Worm (Caenorhabditis elegans) whole organism, late embryonic: ENCODE measurements around the gene abts-2.
A peak's percentile ranks its signal among the peaks of the same experiment; 100 is the strongest.

Experiments used
- C08G9.2 ChIP-seq: sonication (generic microtip); optimal IDR thresholded peaks from 2 replicates; lab custom pipeline; 2016; ENCODE audit warnings: mild to moderate bottlenecking, missing genetic modification characterization, moderate library complexity, missing compliant biosample characterization
- C38D4.7 ChIP-seq: fragments of 200-800 bp; sonication (Bioruptor generic); optimal IDR thresholded peaks from 2 replicates; lab custom pipeline; 2018; ENCODE audit warnings: mild to moderate bottlenecking, missing genetic modification characterization, moderate library complexity, missing compliant biosample characterization
- F13H6.1 ChIP-seq: sonication (generic microtip); optimal IDR thresholded peaks from 2 replicates; lab custom pipeline; 2016; ENCODE audit warnings: missing genetic modification characterization, missing compliant biosample characterization
- K02D7.2 ChIP-seq: sonication (generic microtip); optimal IDR thresholded peaks from 2 replicates; lab custom pipeline; 2017; ENCODE audit warnings: mild to moderate bottlenecking, missing genetic modification characterization, missing compliant biosample characterization
- Y22D7AL.16 ChIP-seq: sonication (generic microtip); optimal IDR thresholded peaks from 2 replicates; lab custom pipeline; 2016; ENCODE audit warnings: missing genetic modification characterization, missing compliant biosample characterization
- ahr-1 ChIP-seq: sonication (generic microtip); optimal IDR thresholded peaks from 2 replicates; lab custom pipeline; 2016; ENCODE audit warnings: missing genetic modification characterization, missing compliant biosample characterization
- ama-1 ChIP-seq: fragments of 150-350 bp; optimal IDR thresholded peaks from 2 replicates; lab custom pipeline; 2014
- ceh-18 ChIP-seq: sonication (generic microtip); optimal IDR thresholded peaks from 2 replicates; lab custom pipeline; 2016; ENCODE audit warnings: missing genetic modification characterization, missing compliant biosample characterization
- ceh-19 ChIP-seq: fragments of 200-800 bp; sonication (Bioruptor generic); optimal IDR thresholded peaks from 2 replicates; lab custom pipeline; 2018; ENCODE audit warnings: mild to moderate bottlenecking, missing genetic modification characterization, missing compliant biosample characterization
- ceh-2 ChIP-seq: sonication (generic microtip); optimal IDR thresholded peaks from 2 replicates; lab custom pipeline; 2016; ENCODE audit warnings: missing genotype, missing genetic modification characterization, missing compliant biosample characterization
- ceh-22 ChIP-seq: sonication (generic microtip); optimal IDR thresholded peaks from 2 replicates; lab custom pipeline; 2017; ENCODE audit warnings: missing biosample characterization, missing genetic modification characterization
- ceh-31 ChIP-seq: sonication (generic microtip); optimal IDR thresholded peaks from 2 replicates; lab custom pipeline; 2016; ENCODE audit warnings: missing genetic modification characterization, missing compliant biosample characterization
- ceh-34 ChIP-seq: sonication (generic microtip); optimal IDR thresholded peaks from 2 replicates; lab custom pipeline; 2016; ENCODE audit warnings: mild to moderate bottlenecking, missing genetic modification characterization, missing compliant biosample characterization
- ceh-45 ChIP-seq: fragments of 200-800 bp; sonication (Bioruptor generic); IDR thresholded peaks from 2 replicates; pipeline ENCODE4 v1.3.6; 2022; ENCODE audit warnings: missing genetic modification reagents, missing genetic modification characterization, missing compliant biosample characterization
- ceh-48 ChIP-seq: sonication (generic microtip); optimal IDR thresholded peaks from 2 replicates; lab custom pipeline; 2016; ENCODE audit warnings: missing genetic modification characterization, inconsistent platforms, missing compliant biosample characterization
- ceh-9 ChIP-seq: sonication (generic microtip); optimal IDR thresholded peaks from 2 replicates; lab custom pipeline; 2016; ENCODE audit warnings: mild to moderate bottlenecking, missing genetic modification characterization, inconsistent platforms, missing compliant biosample characterization
- dmd-4 ChIP-seq: sonication (generic microtip); optimal IDR thresholded peaks from 2 replicates; lab custom pipeline; 2016; ENCODE audit warnings: borderline replicate concordance, missing genetic modification characterization, missing compliant biosample characterization
- dve-1 ChIP-seq: sonication (generic microtip); optimal IDR thresholded peaks from 2 replicates; lab custom pipeline; 2017; ENCODE audit warnings: antibody characterized with exemption, mild to moderate bottlenecking, missing genetic modification characterization, missing compliant biosample characterization
- elt-4 ChIP-seq: sonication (generic microtip); optimal IDR thresholded peaks from 2 replicates; lab custom pipeline; 2016; ENCODE audit warnings: missing genetic modification characterization, missing compliant biosample characterization
- eyg-1 ChIP-seq: sonication (generic microtip); optimal IDR thresholded peaks from 2 replicates; lab custom pipeline; 2016; ENCODE audit warnings: missing genotype, missing genetic modification characterization, missing compliant biosample characterization
- fax-1 ChIP-seq: sonication (generic microtip); optimal IDR thresholded peaks from 2 replicates; lab custom pipeline; 2016; ENCODE audit warnings: missing genotype, missing genetic modification characterization, missing compliant biosample characterization
- fkh-10 ChIP-seq: fragments of 150-350 bp; optimal IDR thresholded peaks from 2 replicates; lab custom pipeline; 2014; ENCODE audit warnings: missing biosample characterization, missing genetic modification reagents, missing genetic modification characterization
- gmeb-2 ChIP-seq: sonication (generic microtip); optimal IDR thresholded peaks from 2 replicates; lab custom pipeline; 2016; ENCODE audit warnings: missing genetic modification characterization, inconsistent platforms, missing compliant biosample characterization
- hlh-30 ChIP-seq: sonication (generic microtip); optimal IDR thresholded peaks from 2 replicates; lab custom pipeline; 2017; ENCODE audit warnings: antibody characterized with exemption, missing genetic modification characterization, missing compliant biosample characterization; ENCODE audit not compliant: insufficient read depth
- hlh-6 ChIP-seq: sonication (generic microtip); optimal IDR thresholded peaks from 2 replicates; lab custom pipeline; 2016; ENCODE audit warnings: missing genotype, missing genetic modification characterization, missing compliant biosample characterization
- lim-6 ChIP-seq: sonication (generic microtip); optimal IDR thresholded peaks from 2 replicates; lab custom pipeline; 2016; ENCODE audit warnings: missing genetic modification characterization, missing compliant biosample characterization
- lin-11 ChIP-seq: fragments of 200-800 bp; sonication (Bioruptor generic); optimal IDR thresholded peaks from 2 replicates; lab custom pipeline; 2018; ENCODE audit warnings: mild to moderate bottlenecking, missing genetic modification characterization, missing compliant biosample characterization
- madf-2 ChIP-seq: sonication (generic microtip); optimal IDR thresholded peaks from 2 replicates; lab custom pipeline; 2017; ENCODE audit warnings: missing genetic modification characterization, missing compliant biosample characterization
- mec-3 ChIP-seq: sonication (generic microtip); optimal IDR thresholded peaks from 2 replicates; lab custom pipeline; 2016; ENCODE audit warnings: borderline replicate concordance, missing genetic modification characterization, missing compliant biosample characterization
- nfya-1 ChIP-seq: sonication (generic microtip); optimal IDR thresholded peaks from 2 replicates; lab custom pipeline; 2017; ENCODE audit warnings: missing genetic modification characterization, mild to moderate bottlenecking, missing compliant biosample characterization, antibody characterized with exemption, moderate library complexity
- nhr-232 ChIP-seq: sonication (generic microtip); optimal IDR thresholded peaks from 2 replicates; lab custom pipeline; 2016; ENCODE audit warnings: missing genetic modification characterization, missing compliant biosample characterization
- npax-4 ChIP-seq: sonication (generic microtip); optimal IDR thresholded peaks from 2 replicates; lab custom pipeline; 2016; ENCODE audit warnings: missing genetic modification characterization, missing compliant biosample characterization
- pat-9 ChIP-seq: fragments of 200-800 bp; sonication (Bioruptor generic); optimal IDR thresholded peaks from 2 replicates; lab custom pipeline; 2018; ENCODE audit warnings: mild to moderate bottlenecking, missing genetic modification characterization, moderate library complexity, missing compliant biosample characterization
- pax-1 ChIP-seq: fragments of 150-350 bp; optimal IDR thresholded peaks from 2 replicates; lab custom pipeline; 2014; ENCODE audit warnings: missing biosample characterization, missing genetic modification characterization
- pha-2 ChIP-seq: sonication (generic microtip); optimal IDR thresholded peaks from 2 replicates; lab custom pipeline; 2017; ENCODE audit warnings: mild to moderate bottlenecking, missing genetic modification characterization, missing compliant biosample characterization
- pha-4 ChIP-seq: fragments of 150-350 bp; optimal IDR thresholded peaks from 2 replicates; lab custom pipeline; 2018; ENCODE audit warnings: missing biosample characterization, missing genetic modification reagents, missing genetic modification characterization
- pros-1 ChIP-seq: fragments of 150-350 bp; optimal IDR thresholded peaks from 2 replicates; lab custom pipeline; 2014; ENCODE audit warnings: missing biosample characterization, missing genetic modification reagents, missing genetic modification characterization
- ref-2 ChIP-seq: sonication (generic microtip); optimal IDR thresholded peaks from 2 replicates; lab custom pipeline; 2016; ENCODE audit warnings: missing genetic modification characterization, missing compliant biosample characterization
- rnt-1 ChIP-seq: sonication (generic microtip); optimal IDR thresholded peaks from 2 replicates; lab custom pipeline; 2016; ENCODE audit warnings: missing genetic modification characterization, missing compliant biosample characterization
- sdc-2 ChIP-seq: sonication (generic microtip); optimal IDR thresholded peaks from 2 replicates; lab custom pipeline; 2016; ENCODE audit warnings: missing genotype, missing genetic modification characterization, missing compliant biosample characterization
- sox-2 ChIP-seq: fragments of 200-800 bp; sonication (Bioruptor generic); IDR thresholded peaks from 2 replicates; pipeline ENCODE4 v1.3.6; 2022; ENCODE audit warnings: missing genetic modification reagents, missing genetic modification characterization, missing compliant biosample characterization
- tbx-2 ChIP-seq: sonication (generic microtip); optimal IDR thresholded peaks from 2 replicates; lab custom pipeline; 2016; ENCODE audit warnings: missing genetic modification characterization, missing compliant biosample characterization
- ttx-3 ChIP-seq: sonication (generic microtip); optimal IDR thresholded peaks from 2 replicates; lab custom pipeline; 2016; ENCODE audit warnings: missing genetic modification reagents, missing genetic modification characterization, missing compliant biosample characterization
- unc-55 ChIP-seq: sonication (generic microtip); optimal IDR thresholded peaks from 2 replicates; lab custom pipeline; 2017; ENCODE audit warnings: missing biosample characterization, missing genetic modification reagents, missing genetic modification characterization
- zip-5 ChIP-seq: sonication (generic microtip); optimal IDR thresholded peaks from 2 replicates; lab custom pipeline; 2016; ENCODE audit warnings: missing genetic modification characterization, missing compliant biosample characterization

Gene abts-2

ce11 chrX:11576429-11577088 is 8.9 kb upstream of the abts-2 start:
- no peak for TF ChIP-seq gmeb-2 (tag; lab: Kevin White, UChicago)
- no peak for TF ChIP-seq ttx-3 (tag; lab: Kevin White, UChicago)
- TF ChIP-seq ama-1, result no peak
- TF ChIP-seq Y22D7AL.16 (tag; lab: Kevin White, UChicago), result no peak
- TF ChIP-seq unc-55 (GFP tag; lab: Kevin White, UChicago), result peak; percentile 78
- no peak for TF ChIP-seq pros-1 (tag; lab: Kevin White, UChicago)
- no peak for TF ChIP-seq hlh-6
- TF ChIP-seq ceh-45 (GFP tag; lab: Robert Waterston, UW), result no peak
- no peak for TF ChIP-seq ceh-2 (tag; lab: Kevin White, UChicago)
- TF ChIP-seq K02D7.2 (tag; lab: Kevin White, UChicago), result no peak
- TF ChIP-seq ceh-31 (tag; lab: Kevin White, UChicago), result no peak
- no peak for TF ChIP-seq zip-5 (tag; lab: Kevin White, UChicago)
- TF ChIP-seq pat-9 (tag; lab: Kevin White, UChicago), result peak; percentile 9

- TF ChIP-seq npax-4 (no peak), fkh-10 (GFP tag; lab: Kevin White, UChicago) (no peak), elt-4 (no peak), C08G9.2 (tag; lab: Kevin White, UChicago) (no peak), ceh-9 (tag; lab: Kevin White, UChicago) (no peak), ceh-22 (tag; lab: Kevin White, UChicago) (no peak), pat-9 (tag; lab: Kevin White, UChicago) (no peak), ceh-18 (tag; lab: Kevin White, UChicago) (no peak), madf-2 (tag; lab: Kevin White, UChicago) (no peak), rnt-1 (tag; lab: Kevin White, UChicago) (no peak), ceh-34 (tag; lab: Kevin White, UChicago) (no peak), K02D7.2 (tag; lab: Kevin White, UChicago) (no peak), ahr-1 (tag; lab: Kevin White, UChicago) (no peak)
Observed at ce11 chrX:11585894-11586293, 419 bp downstream of the abts-2 start.

ce11 chrX:11590545-11590944 is 5.1 kb downstream of the abts-2 start:
- TF ChIP-seq madf-2 (tag; lab: Kevin White, UChicago), result no peak
- TF ChIP-seq, all 69 proteins: peak for 0

ce11 chrX:11591620-11592019 is 6.1 kb downstream of the abts-2 start, which contains the start of gene F52D10.2:
Gene F52D10.2 (minus strand): TSS chrX:11591720.
- TF ChIP-seq dmd-4, result no peak
- TF ChIP-seq lim-6 (tag; lab: Kevin White, UChicago), result no peak
- no peak for TF ChIP-seq pha-2 (tag; lab: Kevin White, UChicago)
- no peak for TF ChIP-seq C38D4.7
- no peak for TF ChIP-seq ceh-45 (GFP tag; lab: Robert Waterston, UW)
- no peak for TF ChIP-seq sdc-2 (tag; lab: Kevin White, UChicago)
- no peak for TF ChIP-seq unc-55 (GFP tag; lab: Kevin White, UChicago)
- TF ChIP-seq ceh-48 (tag; lab: Kevin White, UChicago), result no peak
- no peak for TF ChIP-seq eyg-1
- TF ChIP-seq fax-1 (tag; lab: Kevin White, UChicago), result no peak
- no peak for TF ChIP-seq ceh-19 (GFP tag; lab: Kevin White, UChicago)

- TF ChIP-seq hlh-30, result no peak
- TF ChIP-seq tbx-2, result no peak
- no peak for TF ChIP-seq ceh-45 (GFP tag; lab: Robert Waterston, UW)
- no peak for TF ChIP-seq ttx-3 (tag; lab: Kevin White, UChicago)
- TF ChIP-seq lin-11 (tag; lab: Kevin White, UChicago), result no peak
- no peak for TF ChIP-seq nfya-1
- no peak for TF ChIP-seq mec-3 (tag; lab: Kevin White, UChicago)
- no peak for TF ChIP-seq lim-6 (tag; lab: Kevin White, UChicago)
- no peak for TF ChIP-seq ref-2
- no peak for TF ChIP-seq dve-1 (tag; lab: Kevin White, UChicago)
- no peak for TF ChIP-seq pat-9 (tag; lab: Kevin White, UChicago)
- TF ChIP-seq pax-1, result no peak
- no peak for TF ChIP-seq sox-2 (GFP tag; lab: Robert Waterston, UW)
- no peak for TF ChIP-seq unc-55 (GFP tag; lab: Kevin White, UChicago)
- no peak for TF ChIP-seq pha-4 (tag; lab: Kevin White, UChicago)
- TF ChIP-seq nhr-232 (tag; lab: Kevin White, UChicago), result no peak
- no peak for TF ChIP-seq eyg-1
- TF ChIP-seq F13H6.1, result no peak
Observed at ce11 chrX:11592539-11592938, 7.1 kb downstream of the abts-2 start.
